Worm (Caenorhabditis elegans): ENCODE results near the gene srsx-1.

ce11 chrV:17154944-17155343 lies 22.9 kb downstream of the srsx-1 start:
- no peak for TF ChIP-seq Y53G8AR.9 (GFP tag; conservative IDR thresholded peaks at IDR 0.05)
- no peak for TF ChIP-seq pha-4 (tag; optimal IDR thresholded peaks at IDR 0.05)
- no peak for TF ChIP-seq F23B12.7 (tag; optimal IDR thresholded peaks at IDR 0.05; ENCODE audit: insufficient read depth)
- TF ChIP-seq dpl-1 (GFP tag; optimal IDR thresholded peaks at IDR 0.05): no peak
- no peak for TF ChIP-seq ets-4 (GFP tag; optimal IDR thresholded peaks at IDR 0.05)
